Fruit fly (Drosophila melanogaster): ENCODE results near the gene HIP.
A peak's percentile ranks its signal among the peaks of the same experiment; 100 is the strongest.

HIP gene

DNA sequence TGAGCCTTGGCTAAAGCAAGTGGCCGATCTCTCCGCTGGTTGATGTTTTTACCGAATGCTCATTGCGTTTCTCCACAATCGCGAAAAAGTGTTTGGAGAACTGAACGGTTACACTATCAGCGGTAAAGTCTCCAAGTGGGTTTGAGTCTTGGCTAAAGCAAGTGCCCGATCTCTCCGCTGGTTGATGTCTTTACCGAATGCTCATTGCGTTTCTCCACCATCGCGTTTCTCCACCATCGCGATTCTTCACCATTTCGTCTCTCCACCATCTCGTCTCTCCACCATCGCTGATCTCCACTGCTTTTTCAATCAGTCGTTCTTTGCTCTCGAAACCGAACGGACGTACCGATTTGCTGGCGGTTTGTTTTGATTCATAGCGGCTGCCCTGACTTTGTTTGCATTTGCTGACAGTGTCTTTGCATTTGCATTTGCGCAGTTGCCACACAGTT, 12.4 kb downstream of the HIP start, which contains the start of gene ec (continued):
- no peak for TF ChIP-seq ken (GFP tag; IDR thresholded peaks at IDR 0.05)
- no peak for TF ChIP-seq CG9876 (GFP tag; optimal IDR thresholded peaks at IDR 0.05)
- no peak for TF ChIP-seq Atf3 (GFP tag; optimal IDR thresholded peaks at IDR 0.05)
- TF ChIP-seq CTCF (GFP tag; optimal IDR thresholded peaks at IDR 0.05): peak; percentile 84
- TF ChIP-seq Hmx (GFP tag; optimal IDR thresholded peaks at IDR 0.05): no peak
- TF ChIP-seq Ets65A (GFP tag): no peak
- TF ChIP-seq seq (GFP tag; IDR thresholded peaks at IDR 0.05): no peak
- no peak for TF ChIP-seq PHDP (tag; optimal IDR thresholded peaks at IDR 0.05)
- TF ChIP-seq jing (GFP tag; optimal IDR thresholded peaks at IDR 0.05): no peak
- no peak for TF ChIP-seq dati (GFP tag; IDR thresholded peaks at IDR 0.05)
- TF ChIP-seq Pdp1 (GFP tag; optimal IDR thresholded peaks at IDR 0.05): peak in 1 of 2 experiments; percentile 10
- peak; percentile 16 for TF ChIP-seq Nf-YC (tag; optimal IDR thresholded peaks at IDR 0.05)
- TF ChIP-seq klu (GFP tag; IDR thresholded peaks at IDR 0.05): no peak
- peak; percentile 61 for TF ChIP-seq CG13287 (GFP tag; IDR thresholded peaks at IDR 0.05; ENCODE audit: partially characterized antibody)
- TF ChIP-seq tio (GFP tag; optimal IDR thresholded peaks at IDR 0.05): no peak
- peak; percentile 74 for TF ChIP-seq pzg (GFP tag; optimal IDR thresholded peaks at IDR 0.05)
- TF ChIP-seq CG13123 (GFP tag; optimal IDR thresholded peaks at IDR 0.05): no peak
- TF ChIP-seq lbe (GFP tag; optimal IDR thresholded peaks at IDR 0.05): no peak
- TF ChIP-seq CG7928 (GFP tag; optimal IDR thresholded peaks at IDR 0.05): peak; percentile 14
- no peak for TF ChIP-seq CG2889 (GFP tag; IDR thresholded peaks at IDR 0.05)
- 0 out of 3 replicates have a peak, but pooled peaks have one; percentile 27 for TF ChIP-seq HLH4C (GFP tag; IDR thresholded peaks at IDR 0.05; ENCODE audit: partially characterized antibody)
- peak; percentile 55 for TF ChIP-seq CG14710 (tag; optimal IDR thresholded peaks at IDR 0.05)
- TF ChIP-seq CG8924 (tag; optimal IDR thresholded peaks at IDR 0.05): peak; percentile 44
- no peak for TF ChIP-seq CG4328 (GFP tag; optimal IDR thresholded peaks at IDR 0.05)
- peak; percentile 3 for TF ChIP-seq psq (GFP tag; optimal IDR thresholded peaks at IDR 0.05)
- no peak for TF ChIP-seq Optix (GFP tag; IDR thresholded peaks at IDR 0.05)
- no peak for TF ChIP-seq Mad (GFP tag; optimal IDR thresholded peaks at IDR 0.05)
- TF ChIP-seq Opbp (GFP tag; IDR thresholded peaks at IDR 0.05; ENCODE audit: partially characterized antibody): peak; percentile 61; the same call in 2 of the 3 replicates
- TF ChIP-seq CG6683 (GFP tag; optimal IDR thresholded peaks at IDR 0.05): peak; percentile 10
- no peak for TF ChIP-seq CG6854 (GFP tag; optimal IDR thresholded peaks at IDR 0.05)
- no peak for TF ChIP-seq jumu (GFP tag; optimal IDR thresholded peaks at IDR 0.05)
- TF ChIP-seq unpg (GFP tag; optimal IDR thresholded peaks at IDR 0.05): no peak
- TF ChIP-seq pita (GFP tag; optimal IDR thresholded peaks at IDR 0.05): peak; percentile 99
- peak; percentile 51 for TF ChIP-seq bbx (GFP tag; IDR thresholded peaks at IDR 0.05; ENCODE audit: partially characterized antibody)
- TF ChIP-seq insv (GFP tag; optimal IDR thresholded peaks at IDR 0.05): peak in 1 of 2 experiments; percentile 71
- TF ChIP-seq so (GFP tag; IDR thresholded peaks at IDR 0.05): peak; percentile 47; the same call in 1 of the 3 replicates
- peak; percentile 4 for TF ChIP-seq Hsf (GFP tag; optimal IDR thresholded peaks at IDR 0.05)
- TF ChIP-seq Side (GFP tag; optimal IDR thresholded peaks at IDR 0.05): peak; percentile 19
- TF ChIP-seq nmo (GFP tag; optimal IDR thresholded peaks at IDR 0.05): peak; percentile 5
- no peak for TF ChIP-seq gro (GFP tag; optimal IDR thresholded peaks at IDR 0.05)
- peak; percentile 84 for TF ChIP-seq Ets97D (GFP tag; optimal IDR thresholded peaks at IDR 0.05)
- TF ChIP-seq pros (GFP tag; optimal IDR thresholded peaks at IDR 0.05): peak; percentile 4
- 0 out of 3 replicates have a peak, but pooled peaks have one; percentile 24 for TF ChIP-seq CG34422 (GFP tag; IDR thresholded peaks at IDR 0.05)
- no peak for TF ChIP-seq salm (tag; optimal IDR thresholded peaks at IDR 0.05)
- no peak for TF ChIP-seq CG11695 (GFP tag; IDR thresholded peaks at IDR 0.05)
- TF ChIP-seq sug (tag; optimal IDR thresholded peaks at IDR 0.05): peak; percentile 11
- TF ChIP-seq da (GFP tag; optimal IDR thresholded peaks at IDR 0.05): no peak
- TF ChIP-seq CG1647 (GFP tag; optimal IDR thresholded peaks at IDR 0.05): peak; percentile 2
- TF ChIP-seq Dll (GFP tag; IDR thresholded peaks at IDR 0.05; ENCODE audit: partially characterized antibody): no peak
- TF ChIP-seq ase (GFP tag; IDR thresholded peaks at IDR 0.05): no peak
- no peak for TF ChIP-seq CG18476 (GFP tag; optimal IDR thresholded peaks at IDR 0.05)
